Fruit fly (Drosophila melanogaster): ENCODE data around the gene CG6071.

CG6071 gene

DNA sequence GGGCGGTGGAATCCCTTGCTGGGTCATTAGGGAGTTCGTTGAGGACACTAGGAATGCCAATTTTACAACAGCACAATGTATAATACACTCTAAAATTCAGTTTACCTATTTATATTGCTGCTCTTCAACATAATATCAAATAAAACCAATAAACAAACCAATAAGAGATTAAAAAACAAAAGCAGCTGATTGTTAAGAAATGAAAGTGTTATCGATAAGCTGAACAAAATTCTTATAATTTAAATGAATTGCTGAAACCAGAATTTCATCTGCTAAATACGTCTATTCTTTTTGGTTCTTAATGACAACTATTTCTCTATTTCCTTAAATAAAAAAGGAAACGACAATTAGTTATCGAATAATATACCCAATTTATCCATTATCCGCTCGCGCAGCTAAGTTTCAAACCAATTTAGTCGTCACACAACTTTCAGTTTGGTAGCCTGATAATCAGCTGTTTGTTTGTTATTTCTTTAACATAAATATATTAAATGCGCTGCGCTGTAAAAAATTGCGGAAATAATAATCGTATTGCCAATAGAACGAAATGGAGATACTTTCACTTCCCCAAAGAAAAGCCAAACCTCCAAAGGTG, 45.5 kb upstream of the CG6071 start, which contains the start of the genes Pldn and CG14135 (continued):
- TF ChIP-seq CG4617 (GFP tag; optimal IDR thresholded peaks at IDR 0.05; ENCODE audit: borderline replicate concordance) (peak; percentile 33), phol (tag; optimal IDR thresholded peaks at IDR 0.05) (peak; percentile 19), BEAF-32 (GFP tag; optimal IDR thresholded peaks at IDR 0.05) (peak; percentile 49), crp (GFP tag; optimal IDR thresholded peaks at IDR 0.05) (peak; percentile 97 to 99), CG34422 (GFP tag; IDR thresholded peaks at IDR 0.05) (peak; percentile 1; the same call in 1 of the 3 replicates), nerfin-2 (GFP tag; IDR thresholded peaks at IDR 0.05; ENCODE audit: partially characterized antibody) (no peak), exex (tag; optimal IDR thresholded peaks at IDR 0.05) (peak; percentile 21), amos (GFP tag; IDR thresholded peaks at IDR 0.05; ENCODE audit: partially characterized antibody) (peak; percentile 16; the same call in 1 of the 2 replicates), CG1603 (tag; optimal IDR thresholded peaks at IDR 0.05) (peak; percentile 49), trem (tag; optimal IDR thresholded peaks at IDR 0.05) (peak; percentile 53), CG10267 (tag; optimal IDR thresholded peaks at IDR 0.05) (peak; percentile 44), zen (tag; optimal IDR thresholded peaks at IDR 0.05) (peak; percentile 37), CG12659 (GFP tag; optimal IDR thresholded peaks at IDR 0.05) (peak; percentile 42), MESR4 (GFP tag; optimal IDR thresholded peaks at IDR 0.05) (peak; percentile 29), Vsx1 (GFP tag; optimal IDR thresholded peaks at IDR 0.05) (peak; percentile 8), CG15514 (GFP tag; optimal IDR thresholded peaks at IDR 0.05) (peak; percentile 66), CG34224 (GFP tag; IDR thresholded peaks at IDR 0.05; ENCODE audit: partially characterized antibody) (0 out of 3 replicates have a peak, but pooled peaks have one; percentile 36), CG11560 (tag; IDR thresholded peaks at IDR 0.05) (peak; percentile 98), bcd (GFP tag; optimal IDR thresholded peaks at IDR 0.05) (peak; percentile 8), pzg (GFP tag; optimal IDR thresholded peaks at IDR 0.05) (peak; percentile 72), YL-1 (GFP tag; optimal IDR thresholded peaks at IDR 0.05) (peak; percentile 50), Ets97D (GFP tag; optimal IDR thresholded peaks at IDR 0.05) (peak; percentile 44), sug (tag; optimal IDR thresholded peaks at IDR 0.05) (peak; percentile 32), onecut (GFP tag; IDR thresholded peaks at IDR 0.05) (no peak), CG6791 (GFP tag; IDR thresholded peaks at IDR 0.05; ENCODE audit: partially characterized antibody) (peak; percentile 27; the same call in 1 of the 3 replicates), sd (tag; optimal IDR thresholded peaks at IDR 0.05) (peak; percentile 33), gsb-n (tag; optimal IDR thresholded peaks at IDR 0.05) (peak; percentile 14), CG30020 (tag; optimal IDR thresholded peaks at IDR 0.05) (peak; percentile 24), Dref (GFP tag; IDR thresholded peaks at IDR 0.05) (peak; percentile 75), CG8290 (GFP tag; optimal IDR thresholded peaks at IDR 0.05) (no peak), CG8290 (tag; optimal IDR thresholded peaks at IDR 0.05) (peak in 1 of 2 experiments; percentile 3), gfzf (GFP tag; optimal IDR thresholded peaks at IDR 0.05) (peak; percentile 54), Doc3 (GFP tag; IDR thresholded peaks at IDR 0.05; ENCODE audit: partially characterized antibody) (peak; percentile 47; the same call in 1 of the 3 replicates), CG13287 (GFP tag; IDR thresholded peaks at IDR 0.05; ENCODE audit: partially characterized antibody) (peak; percentile 61), stwl (tag; optimal IDR thresholded peaks at IDR 0.05) (peak; percentile 63), Jarid2 (GFP tag; optimal IDR thresholded peaks at IDR 0.05) (no peak), HLHmδ (GFP tag; optimal IDR thresholded peaks at IDR 0.05) (no peak), CG2712 (tag; optimal IDR thresholded peaks at IDR 0.05) (peak; percentile 16), CG34376 (GFP tag; optimal IDR thresholded peaks at IDR 0.05) (peak; percentile 39), CHES-1-like (GFP tag; optimal IDR thresholded peaks at IDR 0.05) (peak; percentile 9), Blimp-1 (GFP tag; optimal IDR thresholded peaks at IDR 0.05) (peak; percentile 36), Scr (GFP tag; IDR thresholded peaks at IDR 0.05; ENCODE audit: partially characterized antibody) (peak; percentile 49), Meics (GFP tag; optimal IDR thresholded peaks at IDR 0.05) (no peak), CTCF (GFP tag; optimal IDR thresholded peaks at IDR 0.05) (peak; percentile 64), CG14710 (tag; optimal IDR thresholded peaks at IDR 0.05) (peak; percentile 55), HmgZ (tag; optimal IDR thresholded peaks at IDR 0.05) (peak; percentile 49), insv (GFP tag; optimal IDR thresholded peaks at IDR 0.05) (peak in 1 of 2 experiments; percentile 29)
